Worm (Caenorhabditis elegans) whole organism, L2 larva: ENCODE measurements around the gene M03C11.6.
A peak's percentile ranks its signal among the peaks of the same experiment; 100 is the strongest.

Experiments
- C34F6.9 ChIP-seq: fragments of 150-350 bp; optimal IDR thresholded peaks from 2 replicates; lab custom pipeline; 2014; ENCODE audit warnings: missing biosample characterization, missing genetic modification characterization
- F13H6.1 ChIP-seq: sonication (generic microtip); optimal IDR thresholded peaks from 2 replicates; lab custom pipeline; 2016; ENCODE audit warnings: missing genetic modification characterization, missing compliant biosample characterization
- R02D3.7 ChIP-seq: fragments of 150-350 bp; optimal IDR thresholded peaks from 2 replicates; lab custom pipeline; 2014; ENCODE audit warnings: missing biosample characterization, missing genetic modification characterization
- Y55F3AM.14 ChIP-seq: fragments of 200-800 bp; sonication (Bioruptor generic); optimal IDR thresholded peaks from 2 replicates; lab custom pipeline; 2018; ENCODE audit warnings: mild to moderate bottlenecking, missing genetic modification characterization, missing compliant biosample characterization
- ZK546.5 ChIP-seq: sonication (generic microtip); optimal IDR thresholded peaks from 2 replicates; lab custom pipeline; 2017; ENCODE audit warnings: missing biosample characterization, missing genetic modification characterization
- alr-1 ChIP-seq: fragments of 150-350 bp; optimal IDR thresholded peaks from 2 replicates; lab custom pipeline; 2014; ENCODE audit warnings: missing biosample characterization, missing genetic modification characterization
- aly-2 ChIP-seq: fragments of 150-350 bp; optimal IDR thresholded peaks from 2 replicates; lab custom pipeline; 2014; ENCODE audit warnings: missing biosample characterization, missing genetic modification characterization
- blmp-1 ChIP-seq: sonication (generic microtip); optimal IDR thresholded peaks from 2 replicates; lab custom pipeline; 2017; ENCODE audit warnings: missing genetic modification characterization, mild to moderate bottlenecking, missing compliant biosample characterization, antibody characterized with exemption, moderate library complexity; ENCODE audit not compliant: insufficient read depth
- ceh-16 ChIP-seq: fragments of 150-350 bp; optimal IDR thresholded peaks from 2 replicates; lab custom pipeline; 2014; ENCODE audit warnings: missing biosample characterization, missing genetic modification characterization
- crh-2 ChIP-seq: sonication (generic microtip); optimal IDR thresholded peaks from 2 replicates; lab custom pipeline; 2017; ENCODE audit warnings: missing biosample characterization, missing genetic modification characterization
- dmd-4 ChIP-seq: sonication (generic microtip); optimal IDR thresholded peaks from 2 replicates; lab custom pipeline; 2017; ENCODE audit warnings: missing biosample characterization, missing genetic modification characterization
- egl-27 ChIP-seq: sonication (generic microtip); optimal IDR thresholded peaks from 3 replicates; lab custom pipeline; 2017; ENCODE audit warnings: missing biosample characterization, missing genetic modification reagents, missing genetic modification characterization
- elt-3 ChIP-seq: sonication (generic microtip); optimal IDR thresholded peaks from 2 replicates; lab custom pipeline; 2017; ENCODE audit warnings: missing biosample characterization, missing genetic modification characterization
- fos-1 ChIP-seq: fragments of 150-350 bp; optimal IDR thresholded peaks from 2 replicates; lab custom pipeline; 2014; ENCODE audit warnings: missing biosample characterization, missing genetic modification characterization
- lin-11 ChIP-seq: fragments of 150-350 bp; sonication (generic microtip); optimal IDR thresholded peaks from 2 replicates; lab custom pipeline; 2014; ENCODE audit warnings: missing biosample characterization, missing genetic modification characterization, inconsistent platforms, mixed read lengths
- lin-13 ChIP-seq: fragments of 150-350 bp; optimal IDR thresholded peaks from 2 replicates; lab custom pipeline; 2014; ENCODE audit warnings: missing biosample characterization, missing genetic modification reagents, missing genetic modification characterization
- lsy-2 ChIP-seq, 2 experiments: fragments of 150-350 bp in 1 of 2; sonication (generic microtip) in 1 of 2; optimal IDR thresholded peaks; 2 replicates each; lab custom pipeline; 2014 to 2017; ENCODE audit warnings: missing biosample characterization in 2 of 2, missing genetic modification characterization in 2 of 2
- mab-5 ChIP-seq: fragments of 150-350 bp; optimal IDR thresholded peaks from 2 replicates; lab custom pipeline; 2014; ENCODE audit warnings: missing biosample characterization, missing genetic modification characterization
- mdl-1 ChIP-seq, 2 experiments: fragments of 150-350 bp in 1 of 2; sonication (generic microtip) in 1 of 2; optimal IDR thresholded peaks; 2 replicates each; lab custom pipeline; 2017; ENCODE audit warnings: missing biosample characterization in 2 of 2, missing genetic modification characterization in 2 of 2
- nhr-10 ChIP-seq: sonication (generic microtip); optimal IDR thresholded peaks from 2 replicates; lab custom pipeline; 2017; ENCODE audit warnings: missing biosample characterization, missing genetic modification characterization
- nhr-11 ChIP-seq: fragments of 150-350 bp; optimal IDR thresholded peaks from 2 replicates; lab custom pipeline; 2014; ENCODE audit warnings: missing biosample characterization, missing genetic modification characterization
- nhr-12 ChIP-seq: fragments of 150-350 bp; optimal IDR thresholded peaks from 2 replicates; lab custom pipeline; 2014; ENCODE audit warnings: missing biosample characterization, missing genetic modification characterization
- nhr-129 ChIP-seq: fragments of 150-350 bp; optimal IDR thresholded peaks from 2 replicates; lab custom pipeline; 2014; ENCODE audit warnings: missing biosample characterization, missing genetic modification characterization
- nhr-21 ChIP-seq: fragments of 150-350 bp; optimal IDR thresholded peaks from 2 replicates; lab custom pipeline; 2014; ENCODE audit warnings: missing biosample characterization, missing genetic modification characterization
- nhr-25 ChIP-seq: fragments of 150-350 bp; sonication (generic microtip); optimal IDR thresholded peaks from 3 replicates; lab custom pipeline; 2014; ENCODE audit warnings: missing biosample characterization, missing genetic modification characterization
- nhr-77 ChIP-seq: fragments of 150-350 bp; optimal IDR thresholded peaks from 2 replicates; lab custom pipeline; 2014; ENCODE audit warnings: missing biosample characterization, missing genetic modification characterization
- skn-1 ChIP-seq: sonication (generic microtip); optimal IDR thresholded peaks from 2 replicates; lab custom pipeline; 2017; ENCODE audit warnings: missing biosample characterization, missing genetic modification characterization
- sma-3 ChIP-seq: sonication (generic microtip); optimal IDR thresholded peaks from 2 replicates; lab custom pipeline; 2016; ENCODE audit warnings: missing genetic modification reagents, missing genetic modification characterization, missing compliant biosample characterization
- sma-9 ChIP-seq, 2 experiments: fragments of 150-350 bp in 1 of 2; sonication (generic microtip) in 1 of 2; optimal IDR thresholded peaks; 2 replicates each; lab custom pipeline; 2014 to 2016; ENCODE audit warnings: missing genetic modification characterization in 2 of 2, mild to moderate bottlenecking in 1 of 2, missing biosample characterization in 1 of 2, missing compliant biosample characterization in 1 of 2, missing genetic modification reagents in 1 of 2, moderate library complexity in 1 of 2
- snpc-4 ChIP-seq: fragments of 150-350 bp; optimal IDR thresholded peaks from 2 replicates; lab custom pipeline; 2014; ENCODE audit warnings: missing biosample characterization, missing genetic modification characterization
- unc-39 ChIP-seq: fragments of 150-350 bp; optimal IDR thresholded peaks from 2 replicates; lab custom pipeline; 2014; ENCODE audit warnings: missing biosample characterization, missing genetic modification characterization
- unc-55 ChIP-seq: fragments of 150-350 bp; sonication (generic microtip); optimal IDR thresholded peaks from 3 replicates; lab custom pipeline; 2014; ENCODE audit warnings: missing biosample characterization, missing genetic modification reagents, missing genetic modification characterization
- unc-62 ChIP-seq: fragments of 150-350 bp; optimal IDR thresholded peaks from 2 replicates; lab custom pipeline; 2014; ENCODE audit warnings: missing biosample characterization, missing genetic modification reagents, missing genetic modification characterization
- ztf-4 ChIP-seq: fragments of 150-350 bp; optimal IDR thresholded peaks from 2 replicates; lab custom pipeline; 2014; ENCODE audit warnings: missing biosample characterization, missing genetic modification characterization

M03C11.6 gene

DNA sequence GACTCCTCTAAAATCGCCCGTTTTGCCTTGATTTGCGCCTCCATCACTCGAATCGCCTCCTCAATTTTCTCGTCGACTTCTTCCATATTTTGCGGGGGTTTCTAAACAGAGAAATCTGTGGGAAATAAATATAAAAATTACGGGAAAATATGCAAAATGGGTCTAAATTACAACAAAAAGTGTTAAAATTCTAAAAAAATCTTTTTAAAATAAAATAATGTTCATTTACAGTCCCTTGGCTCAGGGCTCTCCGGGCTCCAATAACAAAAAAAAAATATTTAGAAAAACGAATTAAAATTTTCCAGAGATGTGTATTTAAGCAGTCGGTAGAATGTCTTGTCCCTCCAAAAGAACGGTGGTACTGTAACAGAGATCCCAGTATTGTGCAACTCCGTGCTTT lies at the start of gene M03C11.6:
Gene M03C11.6 (minus strand): TSS at position 101 of the 400 bp plus-strand sequence.
- TF ChIP-seq skn-1 (tag; lab: Kevin White, UChicago): no peak
- TF ChIP-seq nhr-25 (tag; lab: Kevin White, UChicago): no peak
- TF ChIP-seq nhr-10 (tag; lab: Kevin White, UChicago): no peak
- TF ChIP-seq C34F6.9 (tag; lab: Kevin White, UChicago): no peak
- TF ChIP-seq nhr-11: no peak
- TF ChIP-seq Y55F3AM.14 (GFP tag; lab: Kevin White, UChicago): no peak

DNA sequence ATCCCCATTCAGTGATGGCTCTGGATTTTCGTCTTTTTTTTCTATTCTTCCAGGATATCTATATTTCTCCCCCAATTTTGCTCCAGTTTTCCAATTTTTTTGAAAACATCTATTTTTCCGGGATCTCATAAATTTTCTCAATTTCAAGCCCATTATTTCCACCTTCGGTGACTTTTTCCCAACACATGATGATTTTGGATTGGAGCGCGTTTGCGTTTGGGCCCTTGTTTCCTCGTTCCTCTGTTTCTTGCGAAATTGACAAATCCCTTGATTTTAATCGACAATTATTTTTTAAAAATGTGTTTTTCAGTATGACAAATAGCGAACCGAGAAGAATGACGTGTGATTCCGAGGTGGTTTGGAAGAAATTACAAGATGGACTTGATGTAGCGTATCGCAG lies 47.1 kb upstream of the M03C11.6 start, which contains the start of gene cul-1:
Gene cul-1 (plus strand): TSS at position 311 of the 400 bp plus-strand sequence.
- TF ChIP-seq unc-55 (GFP tag; lab: Kevin White, UChicago) (peak; percentile 40), skn-1 (tag; lab: Kevin White, UChicago) (peak; percentile 74), nhr-12 (tag; lab: Kevin White, UChicago) (no peak), C34F6.9 (tag; lab: Kevin White, UChicago) (peak; percentile 53), nhr-129 (tag; lab: Kevin White, UChicago) (peak; percentile 47)

DNA sequence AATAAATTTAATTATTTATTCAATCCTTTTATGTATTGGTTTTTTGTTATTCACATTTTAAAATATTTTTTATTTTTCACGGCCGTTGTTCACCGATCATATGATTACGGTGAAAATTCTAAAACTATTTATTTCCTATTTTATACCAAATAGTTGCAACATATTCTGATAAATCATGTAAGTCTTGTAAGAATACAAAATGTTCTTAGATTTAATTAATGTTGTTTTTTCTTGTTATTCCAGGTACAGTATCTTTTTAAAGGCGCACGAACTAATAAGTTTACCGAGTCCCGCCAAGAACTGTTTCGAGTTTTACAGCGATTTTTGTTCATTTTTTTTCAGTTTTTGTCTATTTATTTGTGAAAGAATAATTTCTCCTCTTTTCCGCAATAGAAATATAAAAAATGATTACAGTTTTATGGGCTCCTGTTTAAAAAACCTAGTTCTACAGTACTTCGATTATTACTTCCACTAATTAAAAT lies 45.8 kb upstream of the M03C11.6 start, which contains the start of gene D2045.5:
Gene D2045.5 (minus strand): TSS at position 51 of the 482 bp plus-strand sequence.
- no peak for TF ChIP-seq alr-1
- TF ChIP-seq elt-3 (tag; lab: Kevin White, UChicago): no peak

DNA sequence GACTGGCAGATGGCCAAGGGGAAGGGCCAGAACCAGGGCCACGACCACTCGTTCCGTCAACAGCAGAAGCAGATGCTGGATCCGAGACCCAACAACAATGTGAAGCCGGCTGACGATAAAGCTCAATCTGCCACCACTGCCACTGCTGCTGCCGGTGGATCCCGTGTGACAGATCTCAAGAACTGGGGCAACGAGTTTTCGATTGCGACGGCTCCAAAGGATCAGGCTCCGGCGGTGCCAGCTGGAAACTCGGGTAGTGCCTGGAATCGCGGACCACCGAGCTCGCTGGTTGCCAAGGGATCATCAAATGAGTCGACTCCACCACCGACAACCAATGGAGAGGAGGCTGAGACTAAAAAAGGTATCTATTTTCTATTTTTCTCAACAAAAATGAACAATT lies 40.6 kb upstream of the M03C11.6 start:
- no peak for TF ChIP-seq mab-5 (tag; lab: Kevin White, UChicago)
- no peak for TF ChIP-seq lsy-2 (tag; optimal IDR thresholded peaks at IDR 0.05; lab: Kevin White, UChicago)
- TF ChIP-seq ZK546.5: no peak
- TF ChIP-seq lin-11: no peak
- no peak for TF ChIP-seq dmd-4 (tag; lab: Kevin White, UChicago)
- no peak for TF ChIP-seq mdl-1 (tag; optimal IDR thresholded peaks at IDR 0.05; lab: Kevin White, UChicago)
- TF ChIP-seq R02D3.7 (tag; lab: Kevin White, UChicago): no peak
- TF ChIP-seq unc-39: no peak
- TF ChIP-seq nhr-11: no peak

DNA sequence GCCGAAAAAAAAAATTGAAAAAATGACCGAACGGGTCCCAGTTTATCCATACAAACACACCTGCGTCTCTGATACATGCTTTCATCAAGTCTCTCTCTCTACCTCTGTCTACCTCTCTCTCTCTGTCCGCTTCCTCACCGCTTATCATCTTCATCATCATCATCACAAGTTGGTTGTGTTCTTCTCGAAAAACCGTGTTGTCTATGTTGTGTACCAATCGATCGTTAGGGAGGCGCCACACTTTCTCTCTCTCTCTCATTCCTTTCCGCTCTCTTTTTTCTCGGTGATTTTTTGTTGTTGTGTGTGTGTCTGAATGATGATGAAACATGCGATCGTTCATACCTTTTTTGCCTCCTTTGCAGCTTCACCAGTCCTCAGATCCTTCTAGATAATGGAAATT lies 39.8 kb upstream of the M03C11.6 start:
- no peak for TF ChIP-seq elt-3 (tag; lab: Kevin White, UChicago)
- no peak for TF ChIP-seq aly-2 (tag; lab: Kevin White, UChicago)
- TF ChIP-seq unc-55 (GFP tag; lab: Kevin White, UChicago): no peak
- TF ChIP-seq nhr-21 (tag; lab: Kevin White, UChicago): peak; percentile 29
- TF ChIP-seq nhr-77: no peak
- TF ChIP-seq unc-62: no peak
- TF ChIP-seq snpc-4 (tag; lab: Kevin White, UChicago): no peak
- TF ChIP-seq lsy-2 (tag; optimal IDR thresholded peaks at IDR 0.05; lab: Kevin White, UChicago): peak in 1 of 2 experiments; percentile 53
- TF ChIP-seq crh-2 (tag; lab: Kevin White, UChicago): peak; percentile 43
- TF ChIP-seq sma-3 (GFP tag; lab: Kevin White, UChicago): peak; percentile 51
- peak; percentile 40 for TF ChIP-seq C34F6.9 (tag; lab: Kevin White, UChicago)
- TF ChIP-seq ztf-4 (tag; lab: Kevin White, UChicago): no peak
- no peak for TF ChIP-seq Y55F3AM.14 (GFP tag; lab: Kevin White, UChicago)
- peak; percentile 3 for TF ChIP-seq skn-1 (tag; lab: Kevin White, UChicago)
- TF ChIP-seq ceh-16 (tag; lab: Kevin White, UChicago): no peak
- no peak for TF ChIP-seq R02D3.7 (tag; lab: Kevin White, UChicago)
- peak; percentile 12 for TF ChIP-seq sma-9 (GFP tag; optimal IDR thresholded peaks at IDR 0.05; lab: Kevin White, UChicago)
- no peak for TF ChIP-seq sma-9 (tag; optimal IDR thresholded peaks at IDR 0.05; lab: Kevin White, UChicago)
- TF ChIP-seq fos-1: peak; percentile 64
- peak; percentile 77 for TF ChIP-seq nhr-129 (tag; lab: Kevin White, UChicago)
- TF ChIP-seq egl-27 (tag; lab: Kevin White, UChicago): no peak
- peak; percentile 2 for TF ChIP-seq lin-13 (GFP tag; lab: Kevin White, UChicago)
- TF ChIP-seq blmp-1 (tag; lab: Kevin White, UChicago): peak; percentile 17
- TF ChIP-seq F13H6.1 (tag; lab: Kevin White, UChicago): peak; percentile 10
- no peak for TF ChIP-seq lin-11
- peak; percentile 68 for TF ChIP-seq nhr-25 (tag; lab: Kevin White, UChicago)
- TF ChIP-seq, all 48 proteins: peak for 13
